Worm (Caenorhabditis elegans) whole organism, L3 larva: ENCODE data around the gene srw-98.

ENCODE experiments used
- R02D3.7 ChIP-seq: fragments of 150-350 bp; optimal IDR thresholded peaks from 2 replicates; lab custom pipeline; 2014; ENCODE audit warnings: missing biosample characterization, missing genetic modification characterization
- aly-2 ChIP-seq: fragments of 150-350 bp; optimal IDR thresholded peaks from 2 replicates; lab custom pipeline; 2014; ENCODE audit warnings: missing biosample characterization, missing genetic modification characterization
- ama-1 ChIP-seq: fragments of 150-350 bp; optimal IDR thresholded peaks from 2 replicates; lab custom pipeline; 2018
- ceh-16 ChIP-seq: sonication (generic microtip); optimal IDR thresholded peaks from 2 replicates; lab custom pipeline; 2017; ENCODE audit warnings: missing biosample characterization, missing genetic modification characterization
- ceh-82 ChIP-seq: fragments of 150-350 bp; optimal IDR thresholded peaks from 2 replicates; lab custom pipeline; 2014; ENCODE audit warnings: missing biosample characterization, missing genetic modification characterization
- daf-12 ChIP-seq: fragments of 150-350 bp; optimal IDR thresholded peaks from 2 replicates; lab custom pipeline; 2014; ENCODE audit warnings: missing biosample characterization, missing genetic modification reagents, missing genetic modification characterization
- eor-1 ChIP-seq, 2 experiments: fragments of 150-350 bp; optimal IDR thresholded peaks; 2 replicates each; lab custom pipeline; 2014 to 2018; ENCODE audit warnings: missing biosample characterization in 2 of 2, missing genetic modification characterization in 2 of 2
- fos-1 ChIP-seq: fragments of 150-350 bp; optimal IDR thresholded peaks from 2 replicates; lab custom pipeline; 2014; ENCODE audit warnings: missing biosample characterization, missing genetic modification characterization
- hmg-11 ChIP-seq: sonication (generic microtip); optimal IDR thresholded peaks from 2 replicates; lab custom pipeline; 2016; ENCODE audit warnings: missing genetic modification characterization, missing compliant biosample characterization
- lsy-12 ChIP-seq: sonication (generic microtip); optimal IDR thresholded peaks from 2 replicates; lab custom pipeline; 2016; ENCODE audit warnings: mild to moderate bottlenecking, missing genetic modification characterization, missing compliant biosample characterization
- mdl-1 ChIP-seq: fragments of 150-350 bp; optimal IDR thresholded peaks from 2 replicates; lab custom pipeline; 2014; ENCODE audit warnings: missing biosample characterization, missing genetic modification characterization
- nhr-67 ChIP-seq: fragments of 150-350 bp; optimal IDR thresholded peaks from 2 replicates; lab custom pipeline; 2014; ENCODE audit warnings: missing biosample characterization, missing genetic modification characterization
- unc-62 ChIP-seq: fragments of 150-350 bp; sonication (generic microtip); optimal IDR thresholded peaks from 4 replicates; lab custom pipeline; 2014; ENCODE audit warnings: missing biosample characterization, missing genetic modification reagents, missing genetic modification characterization
- ztf-11 ChIP-seq: fragments of 150-350 bp; optimal IDR thresholded peaks from 2 replicates; lab custom pipeline; 2014; ENCODE audit warnings: missing biosample characterization, missing genetic modification characterization

ce11 chrV:1654845-1655244 is 23.3 kb downstream of the srw-98 start, which contains the start of gene irld-11:
- no peak for TF ChIP-seq daf-12
- TF ChIP-seq mdl-1 (tag; lab: Kevin White, UChicago), result no peak
- TF ChIP-seq R02D3.7 (tag; lab: Kevin White, UChicago), result no peak
- no peak for TF ChIP-seq ceh-82
- TF ChIP-seq fos-1, result no peak
- TF ChIP-seq unc-62 (GFP tag; lab: Kevin White, UChicago), result no peak
- no peak for TF ChIP-seq ceh-16 (tag; lab: Kevin White, UChicago)
- TF ChIP-seq ama-1 (lab: Kevin White, UChicago), result no peak
- TF ChIP-seq aly-2 (tag; lab: Kevin White, UChicago), result no peak
- no peak for TF ChIP-seq hmg-11
- TF ChIP-seq ztf-11, result no peak
- no peak for TF ChIP-seq lsy-12 (tag; lab: Kevin White, UChicago)
- no peak for TF ChIP-seq nhr-67 (tag; lab: Kevin White, UChicago)
- TF ChIP-seq eor-1 (tag; optimal IDR thresholded peaks at IDR 0.05; lab: Kevin White, UChicago), result no peak
